Fruit fly (Drosophila melanogaster): ENCODE results near the gene CG33080.
A peak's percentile ranks its signal among the peaks of the same experiment; 100 is the strongest.

CG33080 gene

dm6 chrX:5752838-5753237 lies 35.3 kb upstream of the CG33080 start:
- TF ChIP-seq CG8159 (tag; optimal IDR thresholded peaks at IDR 0.05): no peak
- TF ChIP-seq Pif1B (GFP tag; optimal IDR thresholded peaks at IDR 0.05): no peak
- no peak for TF ChIP-seq D1 (tag; optimal IDR thresholded peaks at IDR 0.05)
- no peak for TF ChIP-seq CG34367 (tag; optimal IDR thresholded peaks at IDR 0.05)
- TF ChIP-seq Snoo (tag; optimal IDR thresholded peaks at IDR 0.05): no peak
- no peak for TF ChIP-seq CG32121 (GFP tag; IDR thresholded peaks at IDR 0.05)
- TF ChIP-seq Pif1A (GFP tag; optimal IDR thresholded peaks at IDR 0.05): no peak
- TF ChIP-seq CG4496 (GFP tag; IDR thresholded peaks at IDR 0.05): no peak
- no peak for TF ChIP-seq CG14655 (GFP tag; optimal IDR thresholded peaks at IDR 0.05)
- TF ChIP-seq rn (GFP tag; IDR thresholded peaks at IDR 0.05): no peak
- TF ChIP-seq CG10348 (GFP tag; IDR thresholded peaks at IDR 0.05): no peak
- no peak for TF ChIP-seq CG8301 (tag; optimal IDR thresholded peaks at IDR 0.05)
- no peak for TF ChIP-seq fd96Ca (GFP tag; IDR thresholded peaks at IDR 0.05)
- TF ChIP-seq CG17806 (tag; optimal IDR thresholded peaks at IDR 0.05): no peak
- TF ChIP-seq CG9948 (tag; optimal IDR thresholded peaks at IDR 0.05): no peak
- TF ChIP-seq CG13204 (GFP tag; optimal IDR thresholded peaks at IDR 0.05): no peak
- no peak for TF ChIP-seq CG12605 (GFP tag; IDR thresholded peaks at IDR 0.05)

DNA sequence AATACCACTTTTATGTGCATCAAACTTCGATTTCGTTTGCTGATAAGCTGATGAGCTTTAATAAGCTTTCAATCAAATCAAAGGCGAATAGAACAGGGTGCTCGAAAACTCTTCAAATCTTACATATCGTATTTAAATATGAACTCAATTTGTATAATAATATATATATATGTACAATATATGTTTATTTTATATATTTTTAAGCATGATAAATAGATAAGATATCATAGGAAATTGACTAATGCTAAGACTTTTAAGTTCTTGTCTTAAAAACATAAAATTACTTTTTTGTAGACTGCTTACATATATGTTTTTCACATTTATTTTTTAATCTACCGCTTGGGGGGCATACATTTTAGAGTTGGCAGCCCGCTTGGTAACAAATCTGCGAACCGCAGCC lies 34.4 kb upstream of the CG33080 start, which contains the start of gene CG15772:
TSS of gene CG15772 (plus strand) at position 301 of the 400 bp plus-strand sequence.
- TF ChIP-seq CG4496 (GFP tag; IDR thresholded peaks at IDR 0.05): no peak
- no peak for TF ChIP-seq CG32121 (GFP tag; IDR thresholded peaks at IDR 0.05)
- no peak for TF ChIP-seq gl (tag; optimal IDR thresholded peaks at IDR 0.05)
- TF ChIP-seq CG10348 (GFP tag; IDR thresholded peaks at IDR 0.05): no peak
- TF ChIP-seq CG8301 (tag; optimal IDR thresholded peaks at IDR 0.05): no peak
- no peak for TF ChIP-seq EcR (GFP tag; optimal IDR thresholded peaks at IDR 0.05)
- TF ChIP-seq CG12605 (GFP tag; IDR thresholded peaks at IDR 0.05): no peak
- TF ChIP-seq CG17806 (tag; optimal IDR thresholded peaks at IDR 0.05): no peak
- TF ChIP-seq rn (GFP tag; IDR thresholded peaks at IDR 0.05): no peak
- no peak for TF ChIP-seq fd96Ca (GFP tag; IDR thresholded peaks at IDR 0.05)
- no peak for TF ChIP-seq CG15710 (tag; optimal IDR thresholded peaks at IDR 0.05)
- no peak for TF ChIP-seq Ets98B (GFP tag; IDR thresholded peaks at IDR 0.05)
- TF ChIP-seq D1 (tag; optimal IDR thresholded peaks at IDR 0.05): no peak
- TF ChIP-seq Pif1A (GFP tag; optimal IDR thresholded peaks at IDR 0.05): no peak
- no peak for TF ChIP-seq CG34367 (tag; optimal IDR thresholded peaks at IDR 0.05)

- TF ChIP-seq CG8301 (tag; optimal IDR thresholded peaks at IDR 0.05) (peak; percentile 87), Ets98B (GFP tag; IDR thresholded peaks at IDR 0.05) (peak; percentile 84), CG17806 (tag; optimal IDR thresholded peaks at IDR 0.05) (peak; percentile 86), Snoo (tag; optimal IDR thresholded peaks at IDR 0.05) (peak; percentile 86), rn (GFP tag; IDR thresholded peaks at IDR 0.05) (peak; percentile 76), CG34367 (tag; optimal IDR thresholded peaks at IDR 0.05) (peak; percentile 86), fd96Ca (GFP tag; IDR thresholded peaks at IDR 0.05) (peak; percentile 89), CG13204 (GFP tag; optimal IDR thresholded peaks at IDR 0.05) (peak; percentile 40), CG8159 (tag; optimal IDR thresholded peaks at IDR 0.05) (peak; percentile 89), CG4496 (GFP tag; IDR thresholded peaks at IDR 0.05) (peak; percentile 90), gl (tag; optimal IDR thresholded peaks at IDR 0.05) (peak; percentile 77), Pif1A (GFP tag; optimal IDR thresholded peaks at IDR 0.05) (peak; percentile 88), CG32121 (GFP tag; IDR thresholded peaks at IDR 0.05) (peak; percentile 85), CG9948 (tag; optimal IDR thresholded peaks at IDR 0.05) (peak; percentile 85), CG14655 (GFP tag; optimal IDR thresholded peaks at IDR 0.05) (peak; percentile 87), CG12605 (GFP tag; IDR thresholded peaks at IDR 0.05) (peak; percentile 76), EcR (GFP tag; optimal IDR thresholded peaks at IDR 0.05) (peak; percentile 45), CG15710 (tag; optimal IDR thresholded peaks at IDR 0.05) (peak; percentile 90), CG10348 (GFP tag; IDR thresholded peaks at IDR 0.05) (peak; percentile 72), D1 (tag; optimal IDR thresholded peaks at IDR 0.05) (no peak), Pif1B (GFP tag; optimal IDR thresholded peaks at IDR 0.05) (peak; percentile 85)
Measured at dm6 chrX:5746864-5747861, 29.6 kb upstream of the CG33080 start, which contains the start of the genes IntS6 and Rtel1. IntS6 (minus strand) TSS chrX:5747254. Rtel1 (plus strand) TSS chrX:5747747.

DNA sequence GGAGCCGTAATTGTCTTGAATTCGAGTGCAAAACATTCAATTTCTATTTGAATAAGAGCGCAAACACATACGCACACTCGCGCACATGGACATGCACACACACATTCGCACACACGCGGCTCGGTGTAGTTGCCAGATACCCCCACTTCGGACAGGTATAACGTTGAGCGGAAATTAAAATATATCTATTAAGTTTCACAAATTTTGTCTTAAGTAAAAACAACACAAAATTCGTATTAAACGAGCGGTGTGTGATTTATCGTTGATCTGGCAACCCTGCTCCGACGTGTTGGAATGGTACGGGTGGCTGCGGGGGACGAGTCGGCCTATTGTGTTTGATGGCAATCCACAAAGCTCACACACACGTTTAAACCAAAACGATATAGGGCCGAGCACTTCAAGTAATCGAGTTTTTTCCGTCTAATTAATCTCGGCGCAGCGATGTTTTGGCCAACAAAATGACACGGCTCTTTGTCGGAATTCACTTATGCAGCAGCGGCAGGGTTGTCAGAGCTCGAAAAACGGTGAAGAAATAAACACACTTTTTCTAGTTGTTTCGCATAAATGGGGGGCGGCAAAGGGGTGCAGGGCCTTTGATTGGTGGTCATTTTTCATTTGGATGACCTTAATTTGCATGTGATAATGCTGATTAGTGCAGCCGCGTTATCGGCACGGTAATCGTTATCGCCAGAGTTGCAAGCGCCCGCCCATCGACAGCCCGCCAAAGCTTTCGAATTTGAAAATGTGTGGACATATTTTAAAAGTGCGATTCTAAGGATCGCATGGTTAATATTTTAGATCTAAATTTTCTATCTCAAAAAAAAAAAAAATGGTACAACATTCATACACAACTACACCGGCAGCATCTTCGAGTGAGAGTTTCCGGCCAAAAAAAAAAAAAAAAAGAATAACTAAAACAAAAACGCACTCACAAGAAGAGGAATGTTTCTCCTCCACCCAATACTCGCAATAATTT lies 28.6 kb upstream of the CG33080 start:
- TF ChIP-seq D1 (tag; optimal IDR thresholded peaks at IDR 0.05) (no peak), gl (tag; optimal IDR thresholded peaks at IDR 0.05) (peak; percentile 50), CG13204 (GFP tag; optimal IDR thresholded peaks at IDR 0.05) (no peak), CG12605 (GFP tag; IDR thresholded peaks at IDR 0.05) (peak; percentile 86), CG9948 (tag; optimal IDR thresholded peaks at IDR 0.05) (peak; percentile 56), CG14655 (GFP tag; optimal IDR thresholded peaks at IDR 0.05) (peak; percentile 76), CG8301 (tag; optimal IDR thresholded peaks at IDR 0.05) (peak; percentile 75), Pif1A (GFP tag; optimal IDR thresholded peaks at IDR 0.05) (peak; percentile 71), fd96Ca (GFP tag; IDR thresholded peaks at IDR 0.05) (peak; percentile 87), EcR (GFP tag; optimal IDR thresholded peaks at IDR 0.05) (no peak), CG4496 (GFP tag; IDR thresholded peaks at IDR 0.05) (peak; percentile 92), Snoo (tag; optimal IDR thresholded peaks at IDR 0.05) (peak; percentile 66), rn (GFP tag; IDR thresholded peaks at IDR 0.05) (peak; percentile 75; the same call in 1 of the 2 replicates), Pif1B (GFP tag; optimal IDR thresholded peaks at IDR 0.05) (peak; percentile 56), CG15710 (tag; optimal IDR thresholded peaks at IDR 0.05) (peak; percentile 69), CG10348 (GFP tag; IDR thresholded peaks at IDR 0.05) (no peak; the same call in 1 of the 2 replicates), CG17806 (tag; optimal IDR thresholded peaks at IDR 0.05) (peak; percentile 57), CG8159 (tag; optimal IDR thresholded peaks at IDR 0.05) (peak; percentile 73), Ets98B (GFP tag; IDR thresholded peaks at IDR 0.05) (peak; percentile 86), CG32121 (GFP tag; IDR thresholded peaks at IDR 0.05) (peak; percentile 72), CG34367 (tag; optimal IDR thresholded peaks at IDR 0.05) (peak; percentile 69)

Measured in whole organism, pupa.